Fruit fly (Drosophila melanogaster) whole organism, pupa: Measurements from ENCODE around the gene Tollo.

Source experiments
- CG10348 ChIP-seq: fragments of 200-800 bp; sonication (Bioruptor generic); IDR thresholded peaks from 2 replicates; pipeline ENCODE4 v1.3.6; 2022; ENCODE audit warnings: missing biosample characterization, missing genetic modification characterization
- CG12605 ChIP-seq: fragments of 200-800 bp; sonication (Bioruptor generic); IDR thresholded peaks from 2 replicates; pipeline ENCODE4 v1.3.6; 2022; ENCODE audit warnings: missing biosample characterization, missing genetic modification characterization
- CG13204 ChIP-seq: fragments of 200-800 bp; sonication (Bioruptor generic); optimal IDR thresholded peaks from 2 replicates; lab custom pipeline; 2018; ENCODE audit warnings: missing biosample characterization, mild to moderate bottlenecking, missing genetic modification characterization, moderate library complexity
- CG14655 ChIP-seq: fragments of 200-800 bp; sonication (Bioruptor generic); optimal IDR thresholded peaks from 3 replicates; lab custom pipeline; 2017; ENCODE audit warnings: mild to moderate bottlenecking, missing biosample characterization, missing genetic modification reagents, missing genetic modification characterization
- CG15710 ChIP-seq: fragments of 200-800 bp; sonication (Bioruptor generic); optimal IDR thresholded peaks from 2 replicates; lab custom pipeline; 2018; ENCODE audit warnings: missing biosample characterization, mild to moderate bottlenecking, missing genetic modification characterization, moderate library complexity
- CG17806 ChIP-seq: fragments of 200-800 bp; sonication (Bioruptor generic); optimal IDR thresholded peaks from 2 replicates; lab custom pipeline; 2018; ENCODE audit warnings: missing biosample characterization, mild to moderate bottlenecking, missing genetic modification characterization, moderate library complexity
- CG32121 ChIP-seq: fragments of 200-800 bp; sonication (Bioruptor generic); IDR thresholded peaks from 2 replicates; pipeline ENCODE4 v1.3.6; 2022; ENCODE audit warnings: missing biosample characterization, missing genetic modification characterization
- CG34367 ChIP-seq: fragments of 200-800 bp; sonication (Bioruptor generic); optimal IDR thresholded peaks from 2 replicates; lab custom pipeline; 2018; ENCODE audit warnings: missing biosample characterization, mild to moderate bottlenecking, missing genetic modification characterization
- CG4496 ChIP-seq: fragments of 200-800 bp; sonication (Bioruptor generic); IDR thresholded peaks from 3 replicates; pipeline ENCODE4 v1.3.6; 2022; ENCODE audit warnings: missing biosample characterization, missing genetic modification characterization
- CG8159 ChIP-seq: fragments of 200-800 bp; sonication (Bioruptor generic); optimal IDR thresholded peaks from 3 replicates; lab custom pipeline; 2018; ENCODE audit warnings: missing biosample characterization, mild to moderate bottlenecking, missing genetic modification characterization, moderate library complexity
- CG8301 ChIP-seq: fragments of 200-800 bp; sonication (Bioruptor generic); optimal IDR thresholded peaks from 2 replicates; lab custom pipeline; 2018; ENCODE audit warnings: missing biosample characterization, mild to moderate bottlenecking, missing genetic modification characterization
- CG9948 ChIP-seq: fragments of 200-800 bp; sonication (Bioruptor generic); optimal IDR thresholded peaks from 2 replicates; lab custom pipeline; 2018; ENCODE audit warnings: missing biosample characterization, mild to moderate bottlenecking, missing genetic modification characterization, moderate library complexity
- D1 ChIP-seq: fragments of 200-800 bp; sonication (Bioruptor generic); optimal IDR thresholded peaks from 2 replicates; lab custom pipeline; 2018; ENCODE audit warnings: missing biosample characterization, mild to moderate bottlenecking, missing genetic modification characterization, moderate library complexity
- EcR ChIP-seq: fragments of 200-800 bp; sonication (Bioruptor generic); optimal IDR thresholded peaks from 3 replicates; lab custom pipeline; 2019; ENCODE audit warnings: missing biosample characterization, missing genetic modification characterization, mild to moderate bottlenecking, moderate library complexity, missing genetic modification reagents
- Ets98B ChIP-seq: fragments of 200-800 bp; sonication (Bioruptor generic); IDR thresholded peaks from 2 replicates; pipeline ENCODE4 v1.3.6; 2022; ENCODE audit warnings: missing biosample characterization, missing genetic modification characterization
- Pif1A ChIP-seq: fragments of 200-800 bp; sonication (Bioruptor generic); optimal IDR thresholded peaks from 3 replicates; lab custom pipeline; 2016; ENCODE audit warnings: missing biosample characterization, missing genetic modification characterization
- Pif1B ChIP-seq: fragments of 200-800 bp; sonication (Bioruptor generic); optimal IDR thresholded peaks from 3 replicates; lab custom pipeline; 2016; ENCODE audit warnings: missing biosample characterization, missing genetic modification characterization
- Snoo ChIP-seq: fragments of 200-800 bp; sonication (Bioruptor generic); optimal IDR thresholded peaks from 3 replicates; lab custom pipeline; 2017; ENCODE audit warnings: missing biosample characterization, mild to moderate bottlenecking, missing genetic modification characterization, inconsistent platforms
- fd96Ca ChIP-seq: fragments of 200-800 bp; sonication (Bioruptor generic); IDR thresholded peaks from 3 replicates; pipeline ENCODE4 v1.3.6; 2022; ENCODE audit warnings: missing biosample characterization, missing genetic modification characterization
- gl ChIP-seq: fragments of 200-800 bp; sonication (Bioruptor generic); optimal IDR thresholded peaks from 2 replicates; lab custom pipeline; 2018; ENCODE audit warnings: missing biosample characterization, mild to moderate bottlenecking, missing genetic modification characterization
- rn ChIP-seq: fragments of 200-800 bp; sonication (Bioruptor generic); IDR thresholded peaks from 2 replicates; pipeline ENCODE4 v1.3.6; 2022; ENCODE audit warnings: missing biosample characterization, missing genetic modification characterization

Gene Tollo

dm6 chr3L:15195548-15195947 is 39.9 kb upstream of the Tollo start:
- no peak for TF ChIP-seq gl (tag; lab: Kevin White, UChicago)
- no peak for TF ChIP-seq Ets98B
- TF ChIP-seq Snoo (tag; lab: Kevin White, UChicago) = no peak
- no peak for TF ChIP-seq rn (GFP tag; lab: Robert Waterston, UW)
- TF ChIP-seq CG12605 (GFP tag; lab: Robert Waterston, UW) = no peak
- TF ChIP-seq CG34367 (tag; lab: Kevin White, UChicago) = no peak
- TF ChIP-seq CG13204 (GFP tag; lab: Kevin White, UChicago) = no peak
- no peak for TF ChIP-seq CG14655 (GFP tag; lab: Kevin White, UChicago)
- no peak for TF ChIP-seq Pif1B (GFP tag; lab: Kevin White, UChicago)
- no peak for TF ChIP-seq CG10348 (GFP tag; lab: Robert Waterston, UW)
- TF ChIP-seq CG32121 (GFP tag; lab: Robert Waterston, UW) = no peak
- no peak for TF ChIP-seq CG15710 (tag; lab: Kevin White, UChicago)
- no peak for TF ChIP-seq EcR (GFP tag; lab: Kevin White, UChicago)

- TF ChIP-seq rn (GFP tag; lab: Robert Waterston, UW) (no peak), CG14655 (GFP tag; lab: Kevin White, UChicago) (no peak)
- TF ChIP-seq, all 21 proteins: peak for 0
These were observed 39.2 kb upstream of the Tollo start for dm6 chr3L:15196189-15196588.

- TF ChIP-seq CG12605 (GFP tag; lab: Robert Waterston, UW) = no peak
- TF ChIP-seq CG32121 (GFP tag; lab: Robert Waterston, UW) = no peak
These were observed 38.6 kb upstream of the Tollo start for dm6 chr3L:15196711-15197320.

- no peak for TF ChIP-seq Snoo (tag; lab: Kevin White, UChicago)
- TF ChIP-seq D1 = no peak
- TF ChIP-seq CG8159 = no peak
- TF ChIP-seq fd96Ca (GFP tag; lab: Robert Waterston, UW) = no peak
- TF ChIP-seq CG34367 (tag; lab: Kevin White, UChicago) = no peak
- no peak for TF ChIP-seq gl (tag; lab: Kevin White, UChicago)
- no peak for TF ChIP-seq CG8301
- TF ChIP-seq CG12605 (GFP tag; lab: Robert Waterston, UW) = no peak
- no peak for TF ChIP-seq CG4496
- no peak for TF ChIP-seq CG14655 (GFP tag; lab: Kevin White, UChicago)
- TF ChIP-seq, all 21 proteins: peak for 0
These were observed 37.4 kb upstream of the Tollo start for dm6 chr3L:15197978-15198377.

dm6 chr3L:15199216-15200090 is 36.0 kb upstream of the Tollo start:
- no peak for TF ChIP-seq CG9948 (tag; lab: Kevin White, UChicago)
- no peak for TF ChIP-seq CG34367 (tag; lab: Kevin White, UChicago)
- no peak for TF ChIP-seq CG32121 (GFP tag; lab: Robert Waterston, UW)
- TF ChIP-seq gl (tag; lab: Kevin White, UChicago) = no peak
- TF ChIP-seq EcR (GFP tag; lab: Kevin White, UChicago) = no peak
- no peak for TF ChIP-seq CG8159
- no peak for TF ChIP-seq CG12605 (GFP tag; lab: Robert Waterston, UW)
- no peak for TF ChIP-seq Ets98B
- TF ChIP-seq CG13204 (GFP tag; lab: Kevin White, UChicago) = no peak
- TF ChIP-seq fd96Ca (GFP tag; lab: Robert Waterston, UW) = no peak
- TF ChIP-seq CG17806 (tag; lab: Kevin White, UChicago) = no peak
- no peak for TF ChIP-seq CG8301
- TF ChIP-seq CG14655 (GFP tag; lab: Kevin White, UChicago) = no peak
- no peak for TF ChIP-seq CG4496
- TF ChIP-seq Pif1B (GFP tag; lab: Kevin White, UChicago) = no peak
- no peak for TF ChIP-seq Pif1A (GFP tag; lab: Kevin White, UChicago)
- TF ChIP-seq Snoo (tag; lab: Kevin White, UChicago) = no peak
- no peak for TF ChIP-seq rn (GFP tag; lab: Robert Waterston, UW)

dm6 chr3L:15200280-15200987 is 35.0 kb upstream of the Tollo start:
- no peak for TF ChIP-seq CG10348 (GFP tag; lab: Robert Waterston, UW)
- no peak for TF ChIP-seq D1
- TF ChIP-seq Pif1B (GFP tag; lab: Kevin White, UChicago) = no peak
- no peak for TF ChIP-seq CG17806 (tag; lab: Kevin White, UChicago)
- no peak for TF ChIP-seq Ets98B
- no peak for TF ChIP-seq gl (tag; lab: Kevin White, UChicago)
- no peak for TF ChIP-seq CG34367 (tag; lab: Kevin White, UChicago)
- TF ChIP-seq EcR (GFP tag; lab: Kevin White, UChicago) = no peak
- no peak for TF ChIP-seq CG8159
- TF ChIP-seq Pif1A (GFP tag; lab: Kevin White, UChicago) = no peak
- TF ChIP-seq CG4496 = no peak
- TF ChIP-seq rn (GFP tag; lab: Robert Waterston, UW) = no peak
- TF ChIP-seq Snoo (tag; lab: Kevin White, UChicago) = no peak
